Worm (Caenorhabditis elegans) whole organism, late embryonic: ENCODE results near the gene Y17D7B.3.

Source experiments
- C08G9.2 ChIP-seq: sonication (generic microtip); optimal IDR thresholded peaks from 2 replicates; lab custom pipeline; 2016; ENCODE audit warnings: mild to moderate bottlenecking, missing genetic modification characterization, moderate library complexity, missing compliant biosample characterization
- C38D4.7 ChIP-seq: fragments of 200-800 bp; sonication (Bioruptor generic); optimal IDR thresholded peaks from 2 replicates; lab custom pipeline; 2018; ENCODE audit warnings: mild to moderate bottlenecking, missing genetic modification characterization, moderate library complexity, missing compliant biosample characterization
- T23F11.4 ChIP-seq: fragments of 200-800 bp; sonication (Bioruptor generic); optimal IDR thresholded peaks from 2 replicates; lab custom pipeline; 2018; ENCODE audit warnings: mild to moderate bottlenecking, missing genetic modification characterization, missing compliant biosample characterization
- ahr-1 ChIP-seq: sonication (generic microtip); optimal IDR thresholded peaks from 2 replicates; lab custom pipeline; 2016; ENCODE audit warnings: missing genetic modification characterization, missing compliant biosample characterization
- ceh-14 ChIP-seq: sonication (generic microtip); optimal IDR thresholded peaks from 2 replicates; lab custom pipeline; 2016; ENCODE audit warnings: missing genotype, missing genetic modification characterization, missing compliant biosample characterization
- ceh-18 ChIP-seq: sonication (generic microtip); optimal IDR thresholded peaks from 2 replicates; lab custom pipeline; 2016; ENCODE audit warnings: missing genetic modification characterization, missing compliant biosample characterization
- ceh-19 ChIP-seq: fragments of 200-800 bp; sonication (Bioruptor generic); optimal IDR thresholded peaks from 2 replicates; lab custom pipeline; 2018; ENCODE audit warnings: mild to moderate bottlenecking, missing genetic modification characterization, missing compliant biosample characterization
- ceh-2 ChIP-seq: sonication (generic microtip); optimal IDR thresholded peaks from 2 replicates; lab custom pipeline; 2016; ENCODE audit warnings: missing genotype, missing genetic modification characterization, missing compliant biosample characterization
- ceh-22 ChIP-seq: sonication (generic microtip); optimal IDR thresholded peaks from 2 replicates; lab custom pipeline; 2017; ENCODE audit warnings: missing biosample characterization, missing genetic modification characterization
- ceh-31 ChIP-seq: sonication (generic microtip); optimal IDR thresholded peaks from 2 replicates; lab custom pipeline; 2016; ENCODE audit warnings: missing genetic modification characterization, missing compliant biosample characterization
- ceh-45 ChIP-seq: fragments of 200-800 bp; sonication (Bioruptor generic); IDR thresholded peaks from 2 replicates; pipeline ENCODE4 v1.3.6; 2022; ENCODE audit warnings: missing genetic modification reagents, missing genetic modification characterization, missing compliant biosample characterization
- ceh-6 ChIP-seq: fragments of 200-800 bp; sonication (Bioruptor generic); optimal IDR thresholded peaks from 2 replicates; lab custom pipeline; 2018; ENCODE audit warnings: mild to moderate bottlenecking, missing genetic modification characterization, missing compliant biosample characterization
- che-1 ChIP-seq: sonication (generic microtip); optimal IDR thresholded peaks from 2 replicates; lab custom pipeline; 2016; ENCODE audit warnings: mild to moderate bottlenecking, missing genetic modification characterization, missing compliant biosample characterization
- dmd-4 ChIP-seq: sonication (generic microtip); optimal IDR thresholded peaks from 2 replicates; lab custom pipeline; 2016; ENCODE audit warnings: borderline replicate concordance, missing genetic modification characterization, missing compliant biosample characterization
- dve-1 ChIP-seq: sonication (generic microtip); optimal IDR thresholded peaks from 2 replicates; lab custom pipeline; 2017; ENCODE audit warnings: antibody characterized with exemption, mild to moderate bottlenecking, missing genetic modification characterization, missing compliant biosample characterization
- elt-2 ChIP-seq: sonication (generic microtip); optimal IDR thresholded peaks from 2 replicates; lab custom pipeline; 2016; ENCODE audit warnings: missing genetic modification reagents, missing genetic modification characterization, missing compliant biosample characterization
- elt-4 ChIP-seq: sonication (generic microtip); optimal IDR thresholded peaks from 2 replicates; lab custom pipeline; 2016; ENCODE audit warnings: missing genetic modification characterization, missing compliant biosample characterization
- ets-4 ChIP-seq: sonication (generic microtip); optimal IDR thresholded peaks from 2 replicates; lab custom pipeline; 2016; ENCODE audit warnings: missing genetic modification characterization, missing compliant biosample characterization
- fkh-6 ChIP-seq: sonication (generic microtip); optimal IDR thresholded peaks from 2 replicates; lab custom pipeline; 2016; ENCODE audit warnings: missing genetic modification characterization, missing compliant biosample characterization
- hlh-30 ChIP-seq: sonication (generic microtip); optimal IDR thresholded peaks from 2 replicates; lab custom pipeline; 2017; ENCODE audit warnings: antibody characterized with exemption, missing genetic modification characterization, missing compliant biosample characterization; ENCODE audit not compliant: insufficient read depth
- hlh-6 ChIP-seq: sonication (generic microtip); optimal IDR thresholded peaks from 2 replicates; lab custom pipeline; 2016; ENCODE audit warnings: missing genotype, missing genetic modification characterization, missing compliant biosample characterization
- lim-6 ChIP-seq: sonication (generic microtip); optimal IDR thresholded peaks from 2 replicates; lab custom pipeline; 2016; ENCODE audit warnings: missing genetic modification characterization, missing compliant biosample characterization
- lin-11 ChIP-seq: fragments of 200-800 bp; sonication (Bioruptor generic); optimal IDR thresholded peaks from 2 replicates; lab custom pipeline; 2018; ENCODE audit warnings: mild to moderate bottlenecking, missing genetic modification characterization, missing compliant biosample characterization
- madf-2 ChIP-seq: sonication (generic microtip); optimal IDR thresholded peaks from 2 replicates; lab custom pipeline; 2017; ENCODE audit warnings: missing genetic modification characterization, missing compliant biosample characterization
- nfya-1 ChIP-seq: sonication (generic microtip); optimal IDR thresholded peaks from 2 replicates; lab custom pipeline; 2017; ENCODE audit warnings: missing genetic modification characterization, mild to moderate bottlenecking, missing compliant biosample characterization, antibody characterized with exemption, moderate library complexity
- nhr-11 ChIP-seq: fragments of 150-350 bp; optimal IDR thresholded peaks from 2 replicates; lab custom pipeline; 2014; ENCODE audit warnings: missing biosample characterization, missing genetic modification characterization
- npax-4 ChIP-seq: sonication (generic microtip); optimal IDR thresholded peaks from 2 replicates; lab custom pipeline; 2016; ENCODE audit warnings: missing genetic modification characterization, missing compliant biosample characterization
- odd-2 ChIP-seq: sonication (generic microtip); optimal IDR thresholded peaks from 2 replicates; lab custom pipeline; 2017; ENCODE audit warnings: antibody characterized with exemption, mild to moderate bottlenecking, missing genetic modification characterization, missing compliant biosample characterization
- pat-9 ChIP-seq: fragments of 200-800 bp; sonication (Bioruptor generic); optimal IDR thresholded peaks from 2 replicates; lab custom pipeline; 2018; ENCODE audit warnings: mild to moderate bottlenecking, missing genetic modification characterization, moderate library complexity, missing compliant biosample characterization
- pax-1 ChIP-seq: fragments of 150-350 bp; optimal IDR thresholded peaks from 2 replicates; lab custom pipeline; 2014; ENCODE audit warnings: missing biosample characterization, missing genetic modification characterization
- pha-2 ChIP-seq: sonication (generic microtip); optimal IDR thresholded peaks from 2 replicates; lab custom pipeline; 2017; ENCODE audit warnings: mild to moderate bottlenecking, missing genetic modification characterization, missing compliant biosample characterization
- pqm-1 ChIP-seq: sonication (generic microtip); optimal IDR thresholded peaks from 2 replicates; lab custom pipeline; 2016; ENCODE audit warnings: missing genetic modification characterization, missing compliant biosample characterization
- rnt-1 ChIP-seq: sonication (generic microtip); optimal IDR thresholded peaks from 2 replicates; lab custom pipeline; 2016; ENCODE audit warnings: missing genetic modification characterization, missing compliant biosample characterization
- sdc-2 ChIP-seq: sonication (generic microtip); optimal IDR thresholded peaks from 2 replicates; lab custom pipeline; 2016; ENCODE audit warnings: missing genotype, missing genetic modification characterization, missing compliant biosample characterization
- sox-2 ChIP-seq: fragments of 200-800 bp; sonication (Bioruptor generic); IDR thresholded peaks from 2 replicates; pipeline ENCODE4 v1.3.6; 2022; ENCODE audit warnings: missing genetic modification reagents, missing genetic modification characterization, missing compliant biosample characterization
- tbx-7 ChIP-seq: sonication (generic microtip); optimal IDR thresholded peaks from 2 replicates; lab custom pipeline; 2016; ENCODE audit warnings: missing genotype, missing genetic modification characterization, missing compliant biosample characterization
- ttx-3 ChIP-seq: sonication (generic microtip); optimal IDR thresholded peaks from 2 replicates; lab custom pipeline; 2016; ENCODE audit warnings: missing genetic modification reagents, missing genetic modification characterization, missing compliant biosample characterization
- unc-55 ChIP-seq: sonication (generic microtip); optimal IDR thresholded peaks from 2 replicates; lab custom pipeline; 2017; ENCODE audit warnings: missing biosample characterization, missing genetic modification reagents, missing genetic modification characterization
- unc-86 ChIP-seq: sonication (generic microtip); optimal IDR thresholded peaks from 2 replicates; lab custom pipeline; 2016; ENCODE audit warnings: missing genetic modification characterization, missing compliant biosample characterization
- ztf-16 ChIP-seq: sonication (generic microtip); optimal IDR thresholded peaks from 2 replicates; lab custom pipeline; 2017; ENCODE audit warnings: missing genetic modification characterization, missing compliant biosample characterization

Y17D7B.3 gene

DNA sequence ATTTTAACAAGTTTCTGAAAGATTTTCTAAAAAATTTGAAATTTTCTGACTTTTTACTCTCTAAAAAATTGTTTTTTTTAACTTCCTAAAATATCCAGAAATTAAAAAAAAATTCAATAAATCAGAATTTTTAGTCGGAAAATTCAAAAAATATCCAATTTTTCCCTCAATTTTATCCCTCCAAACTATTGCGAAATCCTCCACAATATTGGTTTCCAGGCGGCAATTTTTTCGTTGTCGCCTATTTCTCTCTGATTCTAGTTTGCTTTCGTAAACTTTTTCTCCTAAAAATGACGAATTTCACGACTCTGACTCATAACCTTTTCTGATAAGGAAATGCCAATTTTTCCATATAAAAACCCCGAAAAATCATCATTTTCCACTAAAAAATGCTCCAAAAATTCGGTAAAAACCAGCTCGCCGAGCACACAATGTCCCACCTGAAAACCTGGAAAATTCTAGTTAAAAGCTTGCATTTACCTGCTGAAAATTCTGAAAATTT is 874 bp upstream of the Y17D7B.3 start, which contains the start of gene Y17D7B.2:
Gene Y17D7B.2 (plus strand): TSS at position 323 of the 502 bp plus-strand sequence.
- no peak for TF ChIP-seq C08G9.2 (tag; lab: Kevin White, UChicago)
- no peak for TF ChIP-seq ceh-22 (tag; lab: Kevin White, UChicago)
- TF ChIP-seq ceh-19 (GFP tag; lab: Kevin White, UChicago): no peak
- no peak for TF ChIP-seq hlh-6
- no peak for TF ChIP-seq rnt-1 (tag; lab: Kevin White, UChicago)
- no peak for TF ChIP-seq nhr-11 (tag; lab: Kevin White, UChicago)
- no peak for TF ChIP-seq ahr-1

DNA sequence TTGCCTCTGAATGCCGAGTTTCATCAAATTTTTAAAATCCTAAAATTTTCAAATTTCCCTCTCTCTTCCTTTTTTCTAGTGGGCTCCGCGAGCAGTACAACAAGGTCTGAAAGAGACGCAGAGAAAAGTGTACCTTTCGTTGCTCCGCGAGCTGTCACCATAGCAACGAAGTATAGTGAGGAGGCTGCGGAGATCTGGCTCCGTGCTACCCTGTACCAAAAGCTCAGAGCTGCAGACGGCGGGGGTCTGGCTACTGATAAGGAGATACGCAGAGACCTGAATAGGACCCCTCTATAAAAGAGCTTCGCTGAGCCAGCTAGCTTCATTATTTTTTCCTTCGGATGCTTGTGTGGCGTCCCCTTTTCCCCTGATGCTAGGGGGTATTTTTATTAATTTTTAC is 3.1 kb downstream of the Y17D7B.3 start, which contains the start of gene Y17D7B.10:
Gene Y17D7B.10 (plus strand): TSS at position 243 of the 400 bp plus-strand sequence.
- no peak for TF ChIP-seq ceh-45 (GFP tag; lab: Robert Waterston, UW)
- TF ChIP-seq che-1 (tag; lab: Kevin White, UChicago): no peak
- TF ChIP-seq nfya-1 (tag; lab: Kevin White, UChicago): no peak
- no peak for TF ChIP-seq ceh-18 (tag; lab: Kevin White, UChicago)
- TF ChIP-seq sox-2: no peak
- no peak for TF ChIP-seq unc-86
- no peak for TF ChIP-seq ztf-16 (tag; lab: Kevin White, UChicago)
- no peak for TF ChIP-seq odd-2
- TF ChIP-seq pat-9: no peak

DNA sequence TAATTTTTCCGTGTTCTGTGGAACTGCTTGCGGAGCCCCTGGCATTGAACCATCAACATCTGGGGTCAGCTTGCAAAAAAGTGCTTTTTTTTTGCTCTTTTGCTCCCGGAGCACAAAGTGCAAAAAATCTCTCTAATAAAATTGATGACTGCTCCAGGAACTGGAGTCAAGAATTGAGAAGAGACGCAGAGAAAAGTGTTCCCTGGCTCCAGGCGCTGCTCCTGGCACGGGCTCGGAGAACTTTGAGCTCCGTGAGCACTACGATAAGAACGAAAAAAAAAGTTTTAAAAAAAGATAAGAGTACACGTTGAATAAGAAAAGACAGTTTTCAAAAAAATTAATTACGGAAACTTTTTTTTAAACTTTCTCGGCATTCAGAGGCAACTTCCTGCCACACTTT is 3.8 kb downstream of the Y17D7B.3 start:
- TF ChIP-seq hlh-30 (tag; lab: Kevin White, UChicago) (no peak), madf-2 (tag; lab: Kevin White, UChicago) (no peak), sdc-2 (tag; lab: Kevin White, UChicago) (no peak), ceh-6 (GFP tag; lab: Kevin White, UChicago) (no peak), ceh-2 (tag; lab: Kevin White, UChicago) (no peak), ceh-45 (GFP tag; lab: Robert Waterston, UW) (no peak), elt-4 (tag; lab: Kevin White, UChicago) (no peak), pat-9 (no peak), ceh-22 (tag; lab: Kevin White, UChicago) (no peak), pha-2 (tag; lab: Kevin White, UChicago) (no peak), dve-1 (tag; lab: Kevin White, UChicago) (no peak), ceh-14 (no peak), ceh-31 (tag; lab: Kevin White, UChicago) (no peak), T23F11.4 (GFP tag; lab: Kevin White, UChicago) (no peak)

DNA sequence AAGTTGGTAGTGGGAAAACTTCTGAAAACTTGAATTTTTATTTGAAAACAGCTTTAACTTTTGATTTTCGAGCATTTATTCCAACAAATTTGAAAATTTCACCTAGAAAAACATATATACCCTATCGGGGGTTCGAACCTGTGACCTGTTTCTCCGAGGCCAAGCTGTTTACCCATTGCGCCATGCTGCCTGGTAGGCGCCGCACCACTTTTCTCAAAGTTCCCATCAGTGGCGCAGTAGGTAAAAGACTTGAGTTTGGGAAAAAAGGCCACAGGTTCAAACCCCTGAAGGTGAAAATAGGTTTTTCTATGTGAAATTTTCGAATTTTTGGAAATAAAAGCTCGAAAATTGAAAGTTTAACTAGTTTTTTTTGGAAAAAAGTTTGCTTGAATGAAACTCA is 6.0 kb downstream of the Y17D7B.3 start:
- no peak for TF ChIP-seq pax-1
- TF ChIP-seq nhr-11 (tag; lab: Kevin White, UChicago): no peak
- no peak for TF ChIP-seq pqm-1 (tag; lab: Kevin White, UChicago)
- TF ChIP-seq lin-11 (tag; lab: Kevin White, UChicago): no peak
- no peak for TF ChIP-seq madf-2 (tag; lab: Kevin White, UChicago)
- no peak for TF ChIP-seq ets-4 (tag; lab: Kevin White, UChicago)
- TF ChIP-seq ceh-14: no peak
- TF ChIP-seq pat-9: no peak
- no peak for TF ChIP-seq ceh-2 (tag; lab: Kevin White, UChicago)
- TF ChIP-seq fkh-6 (tag; lab: Kevin White, UChicago): no peak
- TF ChIP-seq, all 69 proteins: peak for 0

DNA sequence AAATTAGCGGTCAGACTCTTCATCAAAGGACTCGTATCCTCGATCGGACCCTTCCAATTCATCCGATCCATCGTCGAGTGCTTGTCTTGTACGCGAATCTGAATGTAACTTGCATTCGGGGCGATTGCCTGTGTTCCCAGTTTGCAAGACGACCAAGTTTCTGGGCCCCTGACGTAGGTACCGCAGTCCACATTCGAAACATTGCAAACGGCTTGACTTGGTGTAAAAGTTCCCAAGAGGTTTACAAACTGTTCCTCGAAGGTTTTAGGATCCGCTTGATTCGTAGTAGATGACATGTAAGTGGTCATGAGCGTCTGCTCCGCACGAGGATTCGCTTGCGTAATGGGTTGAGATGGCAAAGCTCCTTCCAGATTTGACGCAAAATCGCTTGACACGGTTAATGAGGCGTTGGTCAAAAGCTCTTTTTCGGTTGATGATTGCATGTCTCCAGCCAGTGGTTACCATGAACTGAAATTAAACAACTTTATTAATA is 10.3 kb downstream of the Y17D7B.3 start, which contains the start of gene Y17D7B.4:
Gene Y17D7B.4 (minus strand): TSS at position 443 of the 493 bp plus-strand sequence.
- no peak for TF ChIP-seq tbx-7
- TF ChIP-seq T23F11.4 (GFP tag; lab: Kevin White, UChicago): no peak
- TF ChIP-seq C38D4.7 (GFP tag; lab: Kevin White, UChicago): no peak
- no peak for TF ChIP-seq nhr-11 (tag; lab: Kevin White, UChicago)
- TF ChIP-seq npax-4 (tag; lab: Kevin White, UChicago): no peak
- TF ChIP-seq ceh-14: no peak
- TF ChIP-seq elt-2: no peak
- no peak for TF ChIP-seq nfya-1 (tag; lab: Kevin White, UChicago)
- TF ChIP-seq hlh-6: no peak
- TF ChIP-seq lin-11 (tag; lab: Kevin White, UChicago): no peak
- no peak for TF ChIP-seq ceh-19 (GFP tag; lab: Kevin White, UChicago)
- no peak for TF ChIP-seq ceh-6 (GFP tag; lab: Kevin White, UChicago)
- no peak for TF ChIP-seq madf-2 (tag; lab: Kevin White, UChicago)
- no peak for TF ChIP-seq sox-2
- TF ChIP-seq dmd-4 (tag; lab: Kevin White, UChicago): no peak
- no peak for TF ChIP-seq lim-6 (tag; lab: Kevin White, UChicago)
- TF ChIP-seq unc-55 (GFP tag; lab: Kevin White, UChicago): no peak
- no peak for TF ChIP-seq ttx-3 (tag; lab: Kevin White, UChicago)
